Fruit fly (Drosophila melanogaster) whole organism, embryonic: ENCODE data around the gene CG12289.

Experiments
- Abd-B ChIP-seq: fragments of 200-800 bp; sonication (Bioruptor generic); optimal IDR thresholded peaks from 2 replicates; lab custom pipeline; 2018; ENCODE audit warnings: missing biosample characterization, mild to moderate bottlenecking, missing genetic modification characterization, moderate library complexity
- Ada2b ChIP-seq: fragments of 200-800 bp; sonication (Bioruptor generic); IDR thresholded peaks from 2 replicates; pipeline ENCODE4 v1.3.6; 2022; ENCODE audit warnings: missing biosample characterization, missing genetic modification characterization
- Atf6 ChIP-seq: fragments of 200-800 bp; sonication (Bioruptor generic); IDR thresholded peaks from 2 replicates; pipeline ENCODE4 v1.3.6; 2022; ENCODE audit warnings: missing biosample characterization, missing genetic modification characterization
- CG11456 ChIP-seq: fragments of 200-800 bp; sonication (Bioruptor generic); IDR thresholded peaks from 3 replicates; pipeline ENCODE4 v1.3.6; 2022; ENCODE audit warnings: missing biosample characterization, missing genetic modification characterization
- CG11695 ChIP-seq: fragments of 200-800 bp; sonication (Bioruptor generic); IDR thresholded peaks from 3 replicates; pipeline ENCODE4 v1.3.6; 2022; ENCODE audit warnings: missing biosample characterization, missing genetic modification characterization
- CG12104 ChIP-seq: fragments of 200-800 bp; sonication (Bioruptor generic); optimal IDR thresholded peaks from 3 replicates; lab custom pipeline; 2016; ENCODE audit warnings: missing biosample characterization, missing genetic modification characterization
- CG14014 ChIP-seq: fragments of 200-800 bp; sonication (Bioruptor generic); IDR thresholded peaks from 2 replicates; pipeline ENCODE4 v1.3.6; 2022; ENCODE audit warnings: missing biosample characterization, missing genetic modification characterization
- CG16813 ChIP-seq: fragments of 200-800 bp; sonication (Bioruptor generic); IDR thresholded peaks from 3 replicates; pipeline ENCODE4 v1.3.6; 2022; ENCODE audit warnings: missing biosample characterization, missing genetic modification characterization; ENCODE audit not compliant: partially characterized antibody
- CG17186 ChIP-seq: fragments of 200-800 bp; sonication (Bioruptor generic); optimal IDR thresholded peaks from 3 replicates; lab custom pipeline; 2017; ENCODE audit warnings: missing biosample characterization, missing genetic modification reagents, missing genetic modification characterization
- CG17385 ChIP-seq: fragments of 200-800 bp; sonication (Bioruptor generic); optimal IDR thresholded peaks from 3 replicates; lab custom pipeline; 2018; ENCODE audit warnings: missing biosample characterization, mild to moderate bottlenecking, missing genetic modification characterization
- CG17802 ChIP-seq: fragments of 200-800 bp; sonication (Bioruptor generic); optimal IDR thresholded peaks from 2 replicates; lab custom pipeline; 2018; ENCODE audit warnings: missing biosample characterization, mild to moderate bottlenecking, missing genetic modification characterization, moderate library complexity
- CG2129 ChIP-seq: fragments of 200-800 bp; sonication (Bioruptor generic); IDR thresholded peaks from 2 replicates; pipeline ENCODE4 v1.3.6; 2022; ENCODE audit warnings: missing biosample characterization, missing genetic modification characterization; ENCODE audit not compliant: partially characterized antibody
- CG2875 ChIP-seq: fragments of 200-800 bp; sonication (Bioruptor generic); optimal IDR thresholded peaks from 2 replicates; lab custom pipeline; 2017; ENCODE audit warnings: missing biosample characterization, mild to moderate bottlenecking, missing genetic modification characterization, missing genetic modification reagents
- CG30403 ChIP-seq: fragments of 200-800 bp; sonication (Bioruptor generic); optimal IDR thresholded peaks from 3 replicates; lab custom pipeline; 2016; ENCODE audit warnings: missing biosample characterization, missing genetic modification characterization
- CG30431 ChIP-seq: fragments of 200-800 bp; sonication (Bioruptor generic); optimal IDR thresholded peaks from 2 replicates; lab custom pipeline; 2017; ENCODE audit warnings: missing biosample characterization, missing genetic modification characterization
- CG32772 ChIP-seq: fragments of 200-800 bp; sonication (Bioruptor generic); IDR thresholded peaks from 2 replicates; pipeline ENCODE4 v1.3.6; 2022; ENCODE audit warnings: missing biosample characterization, missing genetic modification characterization
- CG34376 ChIP-seq: fragments of 200-800 bp; sonication (Bioruptor generic); optimal IDR thresholded peaks from 2 replicates; lab custom pipeline; 2018; ENCODE audit warnings: missing biosample characterization, mild to moderate bottlenecking, missing genetic modification characterization
- CG4617 ChIP-seq: fragments of 200-800 bp; sonication (Bioruptor generic); optimal IDR thresholded peaks from 3 replicates; lab custom pipeline; 2016; ENCODE audit warnings: missing biosample characterization, missing genetic modification characterization, borderline replicate concordance
- CG6683 ChIP-seq: fragments of 200-800 bp; sonication (Bioruptor generic); optimal IDR thresholded peaks from 2 replicates; lab custom pipeline; 2017; ENCODE audit warnings: missing biosample characterization, mild to moderate bottlenecking, missing genetic modification characterization, missing genetic modification reagents
- CG6765 ChIP-seq: fragments of 200-800 bp; sonication (Bioruptor generic); optimal IDR thresholded peaks from 3 replicates; lab custom pipeline; 2017; ENCODE audit warnings: missing biosample characterization, mild to moderate bottlenecking, missing genetic modification characterization
- CG7987 ChIP-seq: fragments of 200-800 bp; sonication (Bioruptor generic); optimal IDR thresholded peaks from 2 replicates; lab custom pipeline; 2018; ENCODE audit warnings: missing biosample characterization, mild to moderate bottlenecking, missing genetic modification characterization, moderate library complexity
- CG8281 ChIP-seq: fragments of 200-800 bp; sonication (Bioruptor generic); optimal IDR thresholded peaks from 2 replicates; lab custom pipeline; 2018; ENCODE audit warnings: missing biosample characterization, mild to moderate bottlenecking, missing genetic modification characterization, moderate library complexity
- CTCF ChIP-seq: fragments of 200-800 bp; sonication (Bioruptor generic); optimal IDR thresholded peaks from 2 replicates; lab custom pipeline; 2017; ENCODE audit warnings: missing biosample characterization, mild to moderate bottlenecking, missing genetic modification characterization, moderate library complexity
- D19B ChIP-seq: fragments of 200-800 bp; sonication (Bioruptor generic); optimal IDR thresholded peaks from 2 replicates; lab custom pipeline; 2017; ENCODE audit warnings: missing biosample characterization, mild to moderate bottlenecking, missing genetic modification characterization
- Deaf1 ChIP-seq: fragments of 200-800 bp; optimal IDR thresholded peaks from 3 replicates; lab custom pipeline; 2019; ENCODE audit warnings: missing biosample characterization, mild to moderate bottlenecking, missing genetic modification characterization, moderate library complexity
- Fer3 ChIP-seq: fragments of 200-800 bp; sonication (Bioruptor generic); optimal IDR thresholded peaks from 2 replicates; lab custom pipeline; 2018; ENCODE audit warnings: missing biosample characterization, mild to moderate bottlenecking, missing genetic modification characterization, moderate library complexity
- H15 ChIP-seq: fragments of 200-800 bp; sonication (Bioruptor generic); IDR thresholded peaks from 3 replicates; pipeline ENCODE4 v1.3.6; 2022; ENCODE audit warnings: missing biosample characterization, missing genetic modification characterization
- Lhr ChIP-seq: fragments of 200-800 bp; sonication (Bioruptor generic); optimal IDR thresholded peaks from 3 replicates; lab custom pipeline; 2017; ENCODE audit warnings: mild to moderate bottlenecking, missing biosample characterization, missing genetic modification reagents, missing genetic modification characterization
- Scr ChIP-seq: fragments of 200-800 bp; sonication (Bioruptor generic); IDR thresholded peaks from 2 replicates; pipeline ENCODE4 v1.3.6; 2022; ENCODE audit warnings: missing biosample characterization, missing genetic modification characterization; ENCODE audit not compliant: partially characterized antibody
- Sry-δ ChIP-seq: fragments of 200-800 bp; sonication (Bioruptor generic); optimal IDR thresholded peaks from 2 replicates; lab custom pipeline; 2016; ENCODE audit warnings: missing biosample characterization, missing genetic modification characterization
- YL-1 ChIP-seq: fragments of 200-800 bp; sonication (Bioruptor generic); optimal IDR thresholded peaks from 3 replicates; lab custom pipeline; 2017; ENCODE audit warnings: missing biosample characterization, mild to moderate bottlenecking, missing genetic modification characterization
- cwo ChIP-seq: fragments of 200-800 bp; sonication (Bioruptor generic); optimal IDR thresholded peaks from 3 replicates; lab custom pipeline; 2017; ENCODE audit warnings: missing biosample characterization, missing genetic modification characterization, mild to moderate bottlenecking, moderate library complexity, missing genetic modification reagents
- fd102C ChIP-seq: fragments of 200-800 bp; sonication (Bioruptor generic); optimal IDR thresholded peaks from 2 replicates; lab custom pipeline; 2018; ENCODE audit warnings: missing biosample characterization, mild to moderate bottlenecking, missing genetic modification characterization, moderate library complexity
- fd96Cb ChIP-seq: fragments of 200-800 bp; sonication (Bioruptor generic); optimal IDR thresholded peaks from 2 replicates; lab custom pipeline; 2018; ENCODE audit warnings: missing biosample characterization, mild to moderate bottlenecking, missing genetic modification characterization, moderate library complexity
- grau ChIP-seq: fragments of 200-800 bp; optimal IDR thresholded peaks from 3 replicates; lab custom pipeline; 2019; ENCODE audit warnings: missing biosample characterization, mild to moderate bottlenecking, missing genetic modification characterization, moderate library complexity
- kni ChIP-seq: fragments of 200-800 bp; sonication (Bioruptor generic); optimal IDR thresholded peaks from 3 replicates; lab custom pipeline; 2017; ENCODE audit warnings: mild to moderate bottlenecking, missing biosample characterization, missing genetic modification reagents, missing genetic modification characterization
- lab ChIP-seq: fragments of 200-800 bp; sonication (Bioruptor generic); optimal IDR thresholded peaks from 3 replicates; lab custom pipeline; 2017; ENCODE audit warnings: missing biosample characterization, missing genetic modification characterization, mild to moderate bottlenecking, moderate library complexity, missing genetic modification reagents
- lbe ChIP-seq: fragments of 200-800 bp; sonication (Bioruptor generic); optimal IDR thresholded peaks from 2 replicates; lab custom pipeline; 2016; ENCODE audit warnings: missing biosample characterization, mild to moderate bottlenecking, missing genetic modification characterization
- mirr ChIP-seq: fragments of 200-800 bp; sonication (Bioruptor generic); optimal IDR thresholded peaks from 3 replicates; lab custom pipeline; 2018; ENCODE audit warnings: missing biosample characterization, mild to moderate bottlenecking, missing genetic modification characterization
- mld ChIP-seq: fragments of 200-800 bp; sonication (Bioruptor generic); IDR thresholded peaks from 3 replicates; pipeline ENCODE4 v1.3.6; 2022; ENCODE audit warnings: missing biosample characterization, missing genetic modification characterization; ENCODE audit not compliant: partially characterized antibody
- nmo ChIP-seq: fragments of 200-800 bp; sonication (Bioruptor generic); optimal IDR thresholded peaks from 2 replicates; lab custom pipeline; 2018; ENCODE audit warnings: missing biosample characterization, mild to moderate bottlenecking, missing genetic modification characterization, moderate library complexity
- org-1 ChIP-seq: fragments of 200-800 bp; sonication (Bioruptor generic); optimal IDR thresholded peaks from 2 replicates; lab custom pipeline; 2017; ENCODE audit warnings: missing biosample characterization, missing genetic modification characterization
- psq ChIP-seq: fragments of 200-800 bp; sonication (Bioruptor generic); optimal IDR thresholded peaks from 2 replicates; lab custom pipeline; 2017; ENCODE audit warnings: missing biosample characterization, missing genetic modification characterization
- pum ChIP-seq: fragments of 200-800 bp; sonication (Bioruptor generic); optimal IDR thresholded peaks from 2 replicates; lab custom pipeline; 2016; ENCODE audit warnings: missing biosample characterization, missing genetic modification characterization
- repo ChIP-seq: fragments of 200-800 bp; sonication (Bioruptor generic); optimal IDR thresholded peaks from 2 replicates; lab custom pipeline; 2016; ENCODE audit warnings: missing biosample characterization, missing genetic modification characterization
- sd ChIP-seq: fragments of 200-800 bp; sonication (Bioruptor generic); optimal IDR thresholded peaks from 3 replicates; lab custom pipeline; 2018; ENCODE audit warnings: missing biosample characterization, mild to moderate bottlenecking, missing genetic modification characterization, moderate library complexity
- sr ChIP-seq: fragments of 200-800 bp; sonication (Bioruptor generic); IDR thresholded peaks from 3 replicates; pipeline ENCODE4 v1.3.6; 2022; ENCODE audit warnings: missing biosample characterization, missing genetic modification characterization
- trem ChIP-seq: fragments of 200-800 bp; optimal IDR thresholded peaks from 3 replicates; lab custom pipeline; 2019; ENCODE audit warnings: missing biosample characterization, mild to moderate bottlenecking, missing genetic modification characterization, moderate library complexity
- twi ChIP-seq: fragments of 200-800 bp; optimal IDR thresholded peaks from 2 replicates; lab custom pipeline; 2019; ENCODE audit warnings: missing biosample characterization, mild to moderate bottlenecking, missing genetic modification characterization, moderate library complexity
- vfl ChIP-seq: fragments of 200-800 bp; sonication (Bioruptor generic); optimal IDR thresholded peaks from 2 replicates; lab custom pipeline; 2016; ENCODE audit warnings: missing biosample characterization, missing genetic modification characterization
- yki ChIP-seq: fragments of >200 bp; optimal IDR thresholded peaks from 3 replicates; lab custom pipeline; 2018

CG12289 gene

dm6 chr3L:11419344-11419743 is 38.9 kb downstream of the CG12289 start (continued):
- TF ChIP-seq sr (GFP tag; lab: Robert Waterston, UW) = peak; percentile 65; the same call in 2 of the 3 replicates
- no peak for TF ChIP-seq pum (GFP tag; lab: Kevin White, UChicago)
- TF ChIP-seq sd (tag; lab: Kevin White, UChicago) = peak; percentile 63
- TF ChIP-seq CG2875 = peak; percentile 2
- TF ChIP-seq Sry-δ (GFP tag; lab: Kevin White, UChicago) = no peak
- TF ChIP-seq Abd-B (GFP tag; lab: Kevin White, UChicago) = peak; percentile 70
- no peak for TF ChIP-seq fd96Cb
- TF ChIP-seq CG17802 (tag; lab: Kevin White, UChicago) = no peak
- TF ChIP-seq CG14014 (GFP tag; lab: Robert Waterston, UW) = no peak; the same call in 1 of the 2 replicates
- peak; percentile 58 for TF ChIP-seq CG8281
- TF ChIP-seq psq (GFP tag; lab: Kevin White, UChicago) = no peak
- TF ChIP-seq CTCF = no peak
- no peak for TF ChIP-seq D19B (GFP tag; lab: Kevin White, UChicago)
- no peak for TF ChIP-seq yki (lab: Kevin White, UChicago)
- TF ChIP-seq CG30431 (GFP tag; lab: Kevin White, UChicago) = no peak
- no peak for TF ChIP-seq lbe (GFP tag; lab: Kevin White, UChicago)
- no peak for TF ChIP-seq twi (tag; lab: Kevin White, UChicago)
- no peak for TF ChIP-seq Fer3
- peak; percentile 4 for TF ChIP-seq CG17385 (GFP tag; lab: Kevin White, UChicago)
- TF ChIP-seq CG6683 (GFP tag; lab: Kevin White, UChicago) = no peak
- TF ChIP-seq CG30403 (GFP tag; lab: Kevin White, UChicago) = no peak
- TF ChIP-seq grau (tag; lab: Kevin White, UChicago) = no peak
- TF ChIP-seq H15 (GFP tag; lab: Robert Waterston, UW) = no peak
- no peak for TF ChIP-seq fd102C (GFP tag; lab: Kevin White, UChicago)
- peak; percentile 63 for TF ChIP-seq lab (GFP tag; lab: Kevin White, UChicago)
- no peak for TF ChIP-seq CG17186 (GFP tag; lab: Kevin White, UChicago)
- TF ChIP-seq CG6765 (GFP tag; lab: Kevin White, UChicago) = no peak
- TF ChIP-seq CG11456 = no peak
- peak; percentile 51 for TF ChIP-seq mirr (GFP tag; lab: Kevin White, UChicago)
- TF ChIP-seq CG7987 (GFP tag; lab: Kevin White, UChicago) = no peak
- TF ChIP-seq cwo (GFP tag; lab: Kevin White, UChicago) = peak; percentile 39
- TF ChIP-seq Lhr (GFP tag; lab: Kevin White, UChicago) = no peak
- TF ChIP-seq kni (GFP tag; lab: Kevin White, UChicago) = peak; percentile 93
- no peak for TF ChIP-seq CG2129
- no peak for TF ChIP-seq vfl (GFP tag; lab: Kevin White, UChicago)
- no peak for TF ChIP-seq CG12104
- TF ChIP-seq nmo (GFP tag; lab: Kevin White, UChicago) = no peak
- no peak for TF ChIP-seq repo (GFP tag; lab: Kevin White, UChicago)
- peak; percentile 7 for TF ChIP-seq org-1 (GFP tag; lab: Kevin White, UChicago)
- TF ChIP-seq Scr (GFP tag; lab: Robert Waterston, UW) = no peak
- no peak for TF ChIP-seq trem
- TF ChIP-seq Ada2b = 0 out of 2 replicates have a peak, but pooled peaks have one; percentile 4
- TF ChIP-seq Deaf1 (tag; lab: Kevin White, UChicago) = peak; percentile 33
- no peak for TF ChIP-seq CG4617 (GFP tag; lab: Kevin White, UChicago)
- no peak for TF ChIP-seq CG32772 (GFP tag; lab: Robert Waterston, UW)
- peak; percentile 27; the same call in 1 of the 2 replicates for TF ChIP-seq Atf6 (GFP tag; lab: Robert Waterston, UW)
- no peak for TF ChIP-seq CG16813 (GFP tag; lab: Robert Waterston, UW)
- TF ChIP-seq CG11695 (GFP tag; lab: Robert Waterston, UW) = 0 out of 3 replicates have a peak, but pooled peaks have one; percentile 28
- TF ChIP-seq YL-1 = no peak
- no peak for TF ChIP-seq mld (GFP tag; lab: Robert Waterston, UW)
- TF ChIP-seq CG34376 (GFP tag; lab: Kevin White, UChicago) = no peak
